Fruit fly (Drosophila melanogaster) whole organism, embryonic: ENCODE data around the gene Ir94f.

Experiments used
- Bteb2 ChIP-seq: fragments of 200-800 bp; sonication (Bioruptor generic); optimal IDR thresholded peaks from 2 replicates; lab custom pipeline; 2016; ENCODE audit warnings: missing biosample characterization, missing genetic modification characterization
- CG11247 ChIP-seq: fragments of 200-800 bp; sonication (Bioruptor generic); IDR thresholded peaks from 2 replicates; pipeline ENCODE4 v1.3.6; 2022; ENCODE audit warnings: missing biosample characterization, missing genetic modification characterization
- CG12236 ChIP-seq: fragments of 200-800 bp; sonication (Bioruptor generic); optimal IDR thresholded peaks from 2 replicates; lab custom pipeline; 2016; ENCODE audit warnings: missing biosample characterization, missing genetic modification characterization
- CG14710 ChIP-seq: fragments of 200-800 bp; sonication (Bioruptor generic); optimal IDR thresholded peaks from 3 replicates; lab custom pipeline; 2019; ENCODE audit warnings: missing biosample characterization, mild to moderate bottlenecking, missing genetic modification characterization, moderate library complexity
- CG15479 ChIP-seq: fragments of 200-800 bp; sonication (Bioruptor generic); optimal IDR thresholded peaks from 3 replicates; lab custom pipeline; 2019; ENCODE audit warnings: missing biosample characterization, mild to moderate bottlenecking, missing genetic modification characterization, moderate library complexity
- CG1603 ChIP-seq: fragments of 200-800 bp; sonication (Bioruptor generic); optimal IDR thresholded peaks from 2 replicates; lab custom pipeline; 2019; ENCODE audit warnings: missing biosample characterization, mild to moderate bottlenecking, missing genetic modification characterization, moderate library complexity
- CG32767 ChIP-seq: fragments of 200-800 bp; sonication (Bioruptor generic); IDR thresholded peaks from 2 replicates; pipeline ENCODE4 v1.3.6; 2022; ENCODE audit warnings: missing biosample characterization, missing genetic modification characterization
- CG6254 ChIP-seq: fragments of 200-800 bp; sonication (Bioruptor generic); optimal IDR thresholded peaks from 3 replicates; lab custom pipeline; 2017; ENCODE audit warnings: mild to moderate bottlenecking, missing biosample characterization, missing genetic modification reagents, missing genetic modification characterization
- CG7928 ChIP-seq: fragments of 200-800 bp; sonication (Bioruptor generic); optimal IDR thresholded peaks from 2 replicates; lab custom pipeline; 2017; ENCODE audit warnings: missing biosample characterization, mild to moderate bottlenecking, missing genetic modification characterization
- CG8281 ChIP-seq: fragments of 200-800 bp; sonication (Bioruptor generic); optimal IDR thresholded peaks from 2 replicates; lab custom pipeline; 2018; ENCODE audit warnings: missing biosample characterization, mild to moderate bottlenecking, missing genetic modification characterization, moderate library complexity
- CG8388 ChIP-seq: fragments of 200-800 bp; sonication (Bioruptor generic); optimal IDR thresholded peaks from 2 replicates; lab custom pipeline; 2019; ENCODE audit warnings: missing biosample characterization, mild to moderate bottlenecking, missing genetic modification characterization, moderate library complexity
- CG9727 ChIP-seq: fragments of 200-800 bp; sonication (Bioruptor generic); optimal IDR thresholded peaks from 3 replicates; lab custom pipeline; 2017; ENCODE audit warnings: missing biosample characterization, mild to moderate bottlenecking, missing genetic modification characterization
- CG9797 ChIP-seq: fragments of 200-800 bp; sonication (Bioruptor generic); optimal IDR thresholded peaks from 3 replicates; lab custom pipeline; 2018; ENCODE audit warnings: missing biosample characterization, mild to moderate bottlenecking, missing genetic modification characterization
- D19A ChIP-seq: fragments of 200-800 bp; optimal IDR thresholded peaks from 3 replicates; lab custom pipeline; 2019; ENCODE audit warnings: missing biosample characterization, mild to moderate bottlenecking, missing genetic modification characterization, moderate library complexity
- Dll ChIP-seq: fragments of 200-800 bp; sonication (Bioruptor generic); IDR thresholded peaks from 4 replicates; pipeline ENCODE4 v1.3.6; 2022; ENCODE audit warnings: missing biosample characterization, missing genetic modification characterization; ENCODE audit not compliant: partially characterized antibody
- ERR ChIP-seq: fragments of 200-800 bp; sonication (Bioruptor generic); optimal IDR thresholded peaks from 2 replicates; lab custom pipeline; 2016; ENCODE audit warnings: missing biosample characterization, missing genetic modification characterization
- Elba2 ChIP-seq: fragments of 200-800 bp; sonication (Bioruptor generic); optimal IDR thresholded peaks from 3 replicates; lab custom pipeline; 2016; ENCODE audit warnings: missing biosample characterization, missing genetic modification characterization
- Kr ChIP-seq: fragments of 200-800 bp; sonication (Bioruptor generic); optimal IDR thresholded peaks from 2 replicates; lab custom pipeline; 2017; ENCODE audit warnings: missing biosample characterization, mild to moderate bottlenecking, missing genetic modification characterization
- Meics ChIP-seq: fragments of 200-800 bp; sonication (Bioruptor generic); optimal IDR thresholded peaks from 2 replicates; lab custom pipeline; 2017; ENCODE audit warnings: missing biosample characterization, mild to moderate bottlenecking, missing genetic modification characterization
- Pdp1 ChIP-seq, 2 experiments: fragments of 200-800 bp; sonication (Bioruptor generic); optimal IDR thresholded peaks; 3 replicates each; lab custom pipeline; 2016; ENCODE audit warnings: missing biosample characterization in 2 of 2, missing genetic modification characterization in 2 of 2, mild to moderate bottlenecking in 1 of 2, moderate library complexity in 1 of 2
- Ssrp ChIP-seq: fragments of 200-800 bp; sonication (Bioruptor generic); optimal IDR thresholded peaks from 2 replicates; lab custom pipeline; 2018; ENCODE audit warnings: missing biosample characterization, mild to moderate bottlenecking, missing genetic modification characterization, moderate library complexity
- Trl ChIP-seq, 3 experiments: fragments of >200 bp in 2 of 3; fragments of 200-800 bp in 1 of 3; sonication (Bioruptor generic) in 1 of 3; optimal IDR thresholded peaks; 2 replicates in 1 of 3; 3 replicates in 2 of 3; lab custom pipeline; 2016 to 2017; ENCODE audit warnings: missing biosample characterization in 1 of 3, missing genetic modification characterization in 1 of 3
- Vsx1 ChIP-seq: fragments of 200-800 bp; sonication (Bioruptor generic); optimal IDR thresholded peaks from 2 replicates; lab custom pipeline; 2017; ENCODE audit warnings: missing biosample characterization, mild to moderate bottlenecking, missing genetic modification characterization, missing genetic modification reagents
- br ChIP-seq: fragments of >200 bp; optimal IDR thresholded peaks from 2 replicates; lab custom pipeline; 2017
- cas ChIP-seq: fragments of 200-800 bp; sonication (Bioruptor generic); IDR thresholded peaks from 2 replicates; pipeline ENCODE4 v1.3.6; 2022; ENCODE audit warnings: missing biosample characterization, missing genetic modification characterization
- disco-r ChIP-seq: fragments of 200-800 bp; sonication (Bioruptor generic); optimal IDR thresholded peaks from 2 replicates; lab custom pipeline; 2016; ENCODE audit warnings: missing biosample characterization, missing genetic modification characterization
- dm ChIP-seq: fragments of 200-800 bp; sonication (Bioruptor generic); optimal IDR thresholded peaks from 3 replicates; lab custom pipeline; 2016; ENCODE audit warnings: missing biosample characterization, missing genetic modification characterization
- ewg ChIP-seq: fragments of 200-800 bp; sonication (Bioruptor generic); optimal IDR thresholded peaks from 3 replicates; lab custom pipeline; 2017; ENCODE audit warnings: mild to moderate bottlenecking, missing biosample characterization, missing genetic modification reagents, missing genetic modification characterization
- exex ChIP-seq: fragments of 200-800 bp; sonication (Bioruptor generic); optimal IDR thresholded peaks from 4 replicates; lab custom pipeline; 2018; ENCODE audit warnings: missing biosample characterization, mild to moderate bottlenecking, missing genetic modification characterization, moderate library complexity
- fd3F ChIP-seq: fragments of 200-800 bp; sonication (Bioruptor generic); optimal IDR thresholded peaks from 2 replicates; lab custom pipeline; 2018; ENCODE audit warnings: missing biosample characterization, mild to moderate bottlenecking, missing genetic modification characterization, moderate library complexity
- gce ChIP-seq: fragments of 200-800 bp; sonication (Bioruptor generic); IDR thresholded peaks from 3 replicates; pipeline ENCODE4 v1.3.6; 2022; ENCODE audit warnings: missing biosample characterization, missing genetic modification characterization
- gro ChIP-seq: fragments of 200-800 bp; sonication (Bioruptor generic); optimal IDR thresholded peaks from 2 replicates; lab custom pipeline; 2016; ENCODE audit warnings: missing biosample characterization, missing genetic modification characterization
- hbn ChIP-seq: fragments of 200-800 bp; sonication (Bioruptor generic); IDR thresholded peaks from 2 replicates; pipeline ENCODE4 v1.3.6; 2022; ENCODE audit warnings: missing biosample characterization, missing genetic modification characterization; ENCODE audit not compliant: partially characterized antibody
- her ChIP-seq: fragments of 200-800 bp; sonication (Bioruptor generic); optimal IDR thresholded peaks from 2 replicates; lab custom pipeline; 2016; ENCODE audit warnings: missing biosample characterization, missing genetic modification characterization
- mirr ChIP-seq: fragments of 200-800 bp; sonication (Bioruptor generic); optimal IDR thresholded peaks from 3 replicates; lab custom pipeline; 2018; ENCODE audit warnings: missing biosample characterization, mild to moderate bottlenecking, missing genetic modification characterization
- pfk ChIP-seq: fragments of 200-800 bp; sonication (Bioruptor generic); optimal IDR thresholded peaks from 2 replicates; lab custom pipeline; 2018; ENCODE audit warnings: missing biosample characterization, mild to moderate bottlenecking, missing genetic modification characterization, moderate library complexity
- pum ChIP-seq: fragments of 200-800 bp; sonication (Bioruptor generic); optimal IDR thresholded peaks from 2 replicates; lab custom pipeline; 2016; ENCODE audit warnings: missing biosample characterization, missing genetic modification characterization
- row ChIP-seq: fragments of 200-800 bp; sonication (Bioruptor generic); IDR thresholded peaks from 3 replicates; pipeline ENCODE4 v1.3.6; 2022; ENCODE audit warnings: missing biosample characterization, missing genetic modification characterization
- sens ChIP-seq: fragments of 200-800 bp; sonication (Bioruptor generic); peaks from one replicate; lab custom pipeline; 2016; ENCODE audit warnings: missing biosample characterization, missing genetic modification characterization
- tll ChIP-seq, 2 experiments: fragments of 200-800 bp in 1 of 2; fragments of >200 bp in 1 of 2; sonication (Bioruptor generic) in 1 of 2; optimal IDR thresholded peaks; 2 replicates each; lab custom pipeline; 2017 to 2019; ENCODE audit warnings: missing biosample characterization in 2 of 2, missing genetic modification characterization in 2 of 2, mild to moderate bottlenecking in 1 of 2, moderate library complexity in 1 of 2

The Ir94f gene

DNA sequence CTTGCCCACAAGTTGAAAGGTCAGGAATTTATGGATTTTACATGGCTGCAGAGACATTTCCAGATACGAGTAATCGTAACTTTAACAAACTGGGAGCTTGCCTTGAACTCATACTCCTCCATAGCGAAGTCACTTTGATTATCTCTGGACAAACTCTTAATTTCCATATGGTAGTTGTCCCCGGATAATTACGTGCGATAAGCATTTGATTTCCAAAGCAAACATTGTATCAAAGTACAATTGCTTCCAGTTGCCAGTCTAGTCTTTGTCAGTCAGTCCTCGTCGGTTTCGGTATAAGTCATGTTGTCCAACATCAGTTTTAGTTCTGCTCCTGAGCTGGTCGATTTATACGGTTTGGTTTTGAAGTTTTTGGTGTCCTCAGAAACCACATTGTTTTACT lies 5.5 kb downstream of the Ir94f start, which contains the start of gene Ir94h:
TSS of gene Ir94h (plus strand) at position 301 of the 400 bp plus-strand sequence.
- TF ChIP-seq mirr (no peak), sens (GFP tag; lab: Kevin White, UChicago) (no peak), CG14710 (tag; lab: Kevin White, UChicago) (no peak), Meics (GFP tag; lab: Kevin White, UChicago) (no peak), Dll (no peak), CG8388 (GFP tag; lab: Kevin White, UChicago) (no peak), Trl (optimal IDR thresholded peaks at IDR 0.05; lab: Kevin White, UChicago) (no peak), Trl (GFP tag; optimal IDR thresholded peaks at IDR 0.05; lab: Kevin White, UChicago) (no peak), cas (GFP tag; lab: Robert Waterston, UW) (no peak), CG15479 (GFP tag; lab: Kevin White, UChicago) (no peak), CG9727 (GFP tag; lab: Kevin White, UChicago) (no peak), gro (no peak), CG32767 (GFP tag; lab: Robert Waterston, UW) (no peak), CG12236 (GFP tag; lab: Kevin White, UChicago) (no peak), CG1603 (no peak), tll (GFP tag; optimal IDR thresholded peaks at IDR 0.05; lab: Kevin White, UChicago) (no peak)

DNA sequence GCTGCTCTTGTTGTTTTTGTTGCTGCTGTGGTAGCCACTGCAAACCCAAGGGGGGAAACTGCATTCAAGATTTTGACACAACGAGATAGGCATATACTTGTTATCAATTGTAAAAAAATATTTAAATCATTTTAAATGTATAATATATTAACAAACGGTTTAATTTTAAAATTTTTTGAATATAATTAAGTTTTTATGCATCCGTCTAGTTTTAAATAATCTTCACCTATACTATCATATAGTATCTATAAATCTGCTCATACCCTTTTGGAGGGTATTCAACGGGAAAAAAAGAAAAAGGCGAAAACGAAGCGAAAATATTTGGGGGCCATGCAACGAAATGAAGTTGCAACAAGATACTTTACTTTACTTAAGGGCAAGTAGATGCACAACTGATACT lies 14.8 kb downstream of the Ir94f start:
- no peak for TF ChIP-seq Vsx1 (GFP tag; lab: Kevin White, UChicago)
- TF ChIP-seq Pdp1 (GFP tag; optimal IDR thresholded peaks at IDR 0.05; lab: Kevin White, UChicago) = no peak
- TF ChIP-seq Kr = no peak
- no peak for TF ChIP-seq CG9797 (GFP tag; lab: Kevin White, UChicago)
- no peak for TF ChIP-seq pum (GFP tag; lab: Kevin White, UChicago)
- no peak for TF ChIP-seq disco-r
- TF ChIP-seq her (GFP tag; lab: Kevin White, UChicago) = no peak
- no peak for TF ChIP-seq CG7928 (GFP tag; lab: Kevin White, UChicago)
- TF ChIP-seq pfk (GFP tag; lab: Kevin White, UChicago) = no peak
- TF ChIP-seq fd3F (GFP tag; lab: Kevin White, UChicago) = no peak
- TF ChIP-seq, all 482 proteins: peak for 0

DNA sequence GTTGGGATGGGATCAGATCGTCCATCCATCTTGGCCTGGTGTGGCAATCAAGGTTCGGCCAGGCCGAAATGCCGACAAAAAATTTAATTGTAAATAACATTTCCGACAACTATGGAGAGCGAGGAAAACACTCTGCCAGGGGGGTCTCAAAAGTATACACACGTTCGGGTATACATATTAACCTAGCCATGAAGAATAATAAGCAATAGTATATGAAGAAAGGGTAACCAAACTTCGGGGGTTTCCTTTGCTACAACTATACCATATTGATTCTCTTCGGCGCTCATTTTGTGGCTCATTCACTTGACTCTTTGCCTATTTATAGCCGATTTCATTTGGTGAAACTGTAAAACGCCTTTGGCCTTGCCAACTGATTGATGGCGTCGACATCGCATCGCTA lies 15.6 kb downstream of the Ir94f start:
- TF ChIP-seq D19A (tag; lab: Kevin White, UChicago) = peak; percentile 81
- no peak for TF ChIP-seq CG11247 (GFP tag; lab: Robert Waterston, UW)
- peak; percentile 43; the same call in 1 of the 3 replicates for TF ChIP-seq row (GFP tag; lab: Robert Waterston, UW)

- TF ChIP-seq CG8281 (tag; lab: Kevin White, UChicago) = peak; percentile 96
- no peak for TF ChIP-seq Ssrp (tag; lab: Kevin White, UChicago)
Measured at dm6 chr3R:23503511-23503910, 21.8 kb downstream of the Ir94f start.

DNA sequence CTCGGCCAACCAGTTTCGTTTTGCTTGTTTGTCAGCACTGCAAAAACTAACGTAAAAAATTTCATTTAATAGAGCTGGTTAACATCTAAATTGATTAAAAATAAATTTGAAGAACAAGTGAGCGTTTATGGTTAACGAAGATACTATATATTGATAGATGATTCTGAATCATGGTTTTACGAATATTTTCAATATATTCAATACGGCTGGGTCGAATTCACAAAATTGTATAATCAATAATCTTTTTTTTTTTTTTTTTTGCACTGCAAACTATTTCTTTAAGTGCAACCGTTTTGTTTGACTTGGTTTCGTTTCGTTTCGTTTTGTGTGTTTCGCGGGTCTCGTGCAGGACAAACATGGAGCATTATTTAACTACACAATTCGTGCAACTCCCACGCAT lies 23.1 kb downstream of the Ir94f start:
- TF ChIP-seq ERR (GFP tag; lab: Kevin White, UChicago) (no peak), Dll (no peak), exex (tag; lab: Kevin White, UChicago) (no peak), CG6254 (no peak), dm (no peak), gce (GFP tag; lab: Robert Waterston, UW) (no peak), Elba2 (GFP tag; lab: Kevin White, UChicago) (no peak), ewg (GFP tag; lab: Kevin White, UChicago) (no peak), Bteb2 (GFP tag; lab: Kevin White, UChicago) (no peak), br (lab: Kevin White, UChicago) (no peak), hbn (no peak), CG32767 (GFP tag; lab: Robert Waterston, UW) (no peak)
